Worm (Caenorhabditis elegans) whole organism, midembryonic: Measurements from ENCODE around the gene adah-1.

ENCODE experiments used
- klf-2 ChIP-seq: fragments of 200-800 bp; sonication (Bioruptor generic); conservative IDR thresholded peaks from 2 replicates; pipeline ENCODE4 v1.3.6; 2022; ENCODE audit warnings: missing genetic modification reagents, missing genetic modification characterization, missing compliant biosample characterization
- ztf-29 ChIP-seq: fragments of 200-800 bp; sonication (Bioruptor generic); IDR thresholded peaks from 2 replicates; pipeline ENCODE4 v1.3.6; 2022; ENCODE audit warnings: missing genetic modification reagents, missing genetic modification characterization, missing compliant biosample characterization

ce11 chrIV:7047762-7048178 lies 23.8 kb downstream of the adah-1 start:
- TF ChIP-seq klf-2 (GFP tag; lab: Robert Waterston, UW), result no peak
- TF ChIP-seq ztf-29, result no peak
